Fruit fly (Drosophila melanogaster): Measurements from ENCODE around the gene CG33099.

- TF ChIP-seq CG8478 (optimal IDR thresholded peaks at IDR 0.05) (no peak), CTCF (optimal IDR thresholded peaks at IDR 0.05) (no peak)
Measured at dm6 chr3R:22564076-22564475, 33.7 kb upstream of the CG33099 start.
